Worm (Caenorhabditis elegans) whole organism, early embryonic: Measurements from ENCODE around the gene nfu-1.
A peak's percentile ranks its signal among the peaks of the same experiment; 100 is the strongest.

Source experiments
- B0310.2 ChIP-seq: sonication (generic microtip); optimal IDR thresholded peaks from 2 replicates; lab custom pipeline; 2016; ENCODE audit warnings: mild to moderate bottlenecking, missing genetic modification characterization, missing compliant biosample characterization
- F13C5.2 ChIP-seq: sonication (generic microtip); optimal IDR thresholded peaks from 2 replicates; lab custom pipeline; 2017; ENCODE audit warnings: mild to moderate bottlenecking, missing genetic modification characterization, inconsistent platforms, missing compliant biosample characterization
- aly-1 ChIP-seq: sonication (generic microtip); optimal IDR thresholded peaks from 2 replicates; lab custom pipeline; 2016; ENCODE audit warnings: missing genetic modification characterization, missing compliant biosample characterization
- ama-1 ChIP-seq: fragments of 150-350 bp; optimal IDR thresholded peaks from 2 replicates; lab custom pipeline; 2014
- ceh-36 ChIP-seq: sonication (generic microtip); optimal IDR thresholded peaks from 2 replicates; lab custom pipeline; 2016; ENCODE audit warnings: missing genetic modification characterization, inconsistent platforms, missing compliant biosample characterization
- flt-1 ChIP-seq: fragments of 200-800 bp; sonication (Bioruptor generic); IDR thresholded peaks from 2 replicates; pipeline ENCODE4 v1.3.6; 2022; ENCODE audit warnings: missing genetic modification characterization, missing compliant biosample characterization
- hmg-4 ChIP-seq: fragments of 200-800 bp; sonication (Bioruptor generic); optimal IDR thresholded peaks from 2 replicates; lab custom pipeline; 2018; ENCODE audit warnings: mild to moderate bottlenecking, missing genetic modification characterization, missing compliant biosample characterization
- hnd-1 ChIP-seq: sonication (generic microtip); optimal IDR thresholded peaks from 2 replicates; lab custom pipeline; 2016; ENCODE audit warnings: missing genetic modification characterization, missing compliant biosample characterization
- pes-1 ChIP-seq: fragments of 200-800 bp; sonication (Bioruptor generic); IDR thresholded peaks from 2 replicates; pipeline ENCODE4 v1.3.6; 2022; ENCODE audit warnings: missing genetic modification reagents, missing genetic modification characterization, missing compliant biosample characterization
- scrt-1 ChIP-seq: fragments of 200-800 bp; sonication (Bioruptor generic); IDR thresholded peaks from 2 replicates; pipeline ENCODE4 v1.3.6; 2022; ENCODE audit warnings: missing genetic modification characterization, missing compliant biosample characterization
- sea-1 ChIP-seq: fragments of 200-800 bp; sonication (Bioruptor generic); conservative IDR thresholded peaks from 2 replicates; pipeline ENCODE4 v1.3.6; 2022; ENCODE audit warnings: missing genetic modification characterization, missing compliant biosample characterization
- tbx-11 ChIP-seq: fragments of 200-800 bp; sonication (Bioruptor generic); IDR thresholded peaks from 2 replicates; pipeline ENCODE4 v1.3.6; 2022; ENCODE audit warnings: missing genetic modification characterization, missing compliant biosample characterization
- tbx-37 ChIP-seq: fragments of 200-800 bp; sonication (Bioruptor generic); conservative IDR thresholded peaks from 2 replicates; pipeline ENCODE4 v1.3.6; 2022; ENCODE audit warnings: missing genetic modification reagents, missing genetic modification characterization, missing compliant biosample characterization
- tra-4 ChIP-seq: sonication (generic microtip); optimal IDR thresholded peaks from 2 replicates; lab custom pipeline; 2017; ENCODE audit warnings: missing genetic modification characterization, missing compliant biosample characterization

DNA sequence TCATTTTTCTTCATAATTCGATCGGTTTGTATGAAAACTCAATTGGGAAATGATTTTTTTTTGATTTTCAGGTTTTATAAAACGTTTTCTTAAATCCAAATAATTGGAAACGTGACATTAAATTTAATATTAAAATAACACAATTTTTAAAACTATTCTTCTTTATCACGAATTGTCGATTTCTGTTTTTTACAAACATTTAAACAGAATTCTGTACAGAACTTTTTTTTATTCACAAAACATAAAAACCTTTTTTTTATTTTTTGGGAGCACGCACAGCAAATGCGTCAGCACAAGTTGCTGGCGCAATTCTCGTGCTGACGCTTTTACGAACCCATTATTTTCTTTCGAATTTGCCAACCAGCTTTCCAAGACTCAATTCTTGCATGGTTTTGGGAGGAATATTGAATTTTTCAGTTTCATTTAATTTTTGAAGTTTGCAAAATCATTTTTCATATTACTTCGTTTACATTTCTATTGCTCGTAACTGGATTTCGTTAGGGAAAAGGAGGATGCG, 13.4 kb upstream of the nfu-1 start, which contains the start of gene mpz-5:
- TF ChIP-seq flt-1 (GFP tag; lab: Robert Waterston, UW) (no peak), aly-1 (tag; lab: Kevin White, UChicago) (no peak), sea-1 (no peak), tbx-37 (GFP tag; lab: Robert Waterston, UW) (no peak), ama-1 (no peak), ceh-36 (tag; lab: Kevin White, UChicago) (peak; percentile 13), hnd-1 (tag; lab: Kevin White, UChicago) (no peak), hmg-4 (GFP tag; lab: Kevin White, UChicago) (peak; percentile 26), F13C5.2 (peak; percentile 65), pes-1 (GFP tag; lab: Robert Waterston, UW) (no peak; the same call in 1 of the 2 replicates), tbx-11 (GFP tag; lab: Robert Waterston, UW) (no peak), scrt-1 (GFP tag; lab: Robert Waterston, UW) (no peak), B0310.2 (tag; lab: Kevin White, UChicago) (no peak), tra-4 (tag; lab: Kevin White, UChicago) (no peak)
